Fruit fly (Drosophila melanogaster) whole organism, embryonic: ENCODE data around the gene Wee1.

Source experiments
- Abd-B ChIP-seq: fragments of 200-800 bp; sonication (Bioruptor generic); optimal IDR thresholded peaks from 2 replicates; lab custom pipeline; 2018; ENCODE audit warnings: missing biosample characterization, mild to moderate bottlenecking, missing genetic modification characterization, moderate library complexity
- B-H2 ChIP-seq: fragments of 200-800 bp; sonication (Bioruptor generic); optimal IDR thresholded peaks from 2 replicates; lab custom pipeline; 2018; ENCODE audit warnings: missing biosample characterization, mild to moderate bottlenecking, missing genetic modification characterization
- CG10209 ChIP-seq: fragments of 200-800 bp; sonication (Bioruptor generic); optimal IDR thresholded peaks from 3 replicates; lab custom pipeline; 2017; ENCODE audit warnings: missing biosample characterization, mild to moderate bottlenecking, missing genetic modification characterization, missing genetic modification reagents
- CG10462 ChIP-seq: fragments of 200-800 bp; sonication (Bioruptor generic); optimal IDR thresholded peaks from 2 replicates; lab custom pipeline; 2016; ENCODE audit warnings: missing biosample characterization, missing genetic modification characterization
- CG11695 ChIP-seq: fragments of 200-800 bp; sonication (Bioruptor generic); IDR thresholded peaks from 3 replicates; pipeline ENCODE4 v1.3.6; 2022; ENCODE audit warnings: missing biosample characterization, missing genetic modification characterization
- CG12744 ChIP-seq: fragments of 200-800 bp; sonication (Bioruptor generic); optimal IDR thresholded peaks from 2 replicates; lab custom pipeline; 2016; ENCODE audit warnings: missing biosample characterization, missing genetic modification characterization
- CG13296 ChIP-seq: fragments of 200-800 bp; sonication (Bioruptor generic); optimal IDR thresholded peaks from 3 replicates; lab custom pipeline; 2018; ENCODE audit warnings: missing biosample characterization, mild to moderate bottlenecking, missing genetic modification characterization
- CG13424 ChIP-seq: fragments of 200-800 bp; sonication (Bioruptor generic); optimal IDR thresholded peaks from 2 replicates; lab custom pipeline; 2019; ENCODE audit warnings: missing biosample characterization, mild to moderate bottlenecking, missing genetic modification characterization, moderate library complexity
- CG1603 ChIP-seq: fragments of 200-800 bp; sonication (Bioruptor generic); optimal IDR thresholded peaks from 2 replicates; lab custom pipeline; 2019; ENCODE audit warnings: missing biosample characterization, mild to moderate bottlenecking, missing genetic modification characterization, moderate library complexity
- CG17186 ChIP-seq: fragments of 200-800 bp; sonication (Bioruptor generic); optimal IDR thresholded peaks from 3 replicates; lab custom pipeline; 2017; ENCODE audit warnings: missing biosample characterization, missing genetic modification reagents, missing genetic modification characterization
- CG18764 ChIP-seq: fragments of 200-800 bp; sonication (Bioruptor generic); optimal IDR thresholded peaks from 3 replicates; lab custom pipeline; 2016; ENCODE audit warnings: missing biosample characterization, missing genetic modification characterization
- CG2116 ChIP-seq: fragments of 200-800 bp; sonication (Bioruptor generic); optimal IDR thresholded peaks from 3 replicates; lab custom pipeline; 2018; ENCODE audit warnings: missing biosample characterization, mild to moderate bottlenecking, missing genetic modification characterization
- CG2202 ChIP-seq: fragments of 200-800 bp; sonication (Bioruptor generic); optimal IDR thresholded peaks from 2 replicates; lab custom pipeline; 2018; ENCODE audit warnings: missing biosample characterization, mild to moderate bottlenecking, missing genetic modification characterization
- CG2678 ChIP-seq: fragments of 200-800 bp; sonication (Bioruptor generic); optimal IDR thresholded peaks from 3 replicates; lab custom pipeline; 2019; ENCODE audit warnings: missing biosample characterization, mild to moderate bottlenecking, missing genetic modification characterization, moderate library complexity
- CG33213 ChIP-seq: fragments of 200-800 bp; sonication (Bioruptor generic); optimal IDR thresholded peaks from 3 replicates; lab custom pipeline; 2016; ENCODE audit warnings: missing biosample characterization, missing genetic modification characterization
- CG4424 ChIP-seq: fragments of 200-800 bp; sonication (Bioruptor generic); optimal IDR thresholded peaks from 3 replicates; lab custom pipeline; 2016; ENCODE audit warnings: missing biosample characterization, missing genetic modification characterization
- CG7271 ChIP-seq: fragments of 200-800 bp; sonication (Bioruptor generic); optimal IDR thresholded peaks from 2 replicates; lab custom pipeline; 2018; ENCODE audit warnings: missing biosample characterization, mild to moderate bottlenecking, missing genetic modification characterization, moderate library complexity
- CG7372 ChIP-seq: fragments of 200-800 bp; sonication (Bioruptor generic); IDR thresholded peaks from 2 replicates; pipeline ENCODE4 v1.3.6; 2022; ENCODE audit warnings: missing biosample characterization, missing genetic modification characterization
- CG7745 ChIP-seq: fragments of 200-800 bp; sonication (Bioruptor generic); optimal IDR thresholded peaks from 2 replicates; lab custom pipeline; 2018; ENCODE audit warnings: missing biosample characterization, mild to moderate bottlenecking, missing genetic modification characterization, moderate library complexity
- CoRest ChIP-seq: fragments of 200-800 bp; sonication (Bioruptor generic); optimal IDR thresholded peaks from 3 replicates; lab custom pipeline; 2018; ENCODE audit warnings: missing biosample characterization, mild to moderate bottlenecking, missing genetic modification characterization, moderate library complexity
- ERR ChIP-seq: fragments of 200-800 bp; sonication (Bioruptor generic); optimal IDR thresholded peaks from 2 replicates; lab custom pipeline; 2016; ENCODE audit warnings: missing biosample characterization, missing genetic modification characterization
- Ets97D ChIP-seq: fragments of 200-800 bp; sonication (Bioruptor generic); optimal IDR thresholded peaks from 3 replicates; lab custom pipeline; 2016; ENCODE audit warnings: missing biosample characterization, missing genetic modification characterization
- Fer3 ChIP-seq: fragments of 200-800 bp; sonication (Bioruptor generic); optimal IDR thresholded peaks from 2 replicates; lab custom pipeline; 2018; ENCODE audit warnings: missing biosample characterization, mild to moderate bottlenecking, missing genetic modification characterization, moderate library complexity
- GATAe ChIP-seq: fragments of 200-800 bp; sonication (Bioruptor generic); conservative IDR thresholded peaks from 2 replicates; pipeline ENCODE4 v1.3.6; 2022; ENCODE audit warnings: missing biosample characterization, missing genetic modification characterization
- NC2β ChIP-seq: fragments of 200-800 bp; sonication (Bioruptor generic); optimal IDR thresholded peaks from 2 replicates; lab custom pipeline; 2016; ENCODE audit warnings: missing biosample characterization, missing genetic modification characterization
- Nf-YA ChIP-seq: fragments of 200-800 bp; sonication (Bioruptor generic); IDR thresholded peaks from 2 replicates; pipeline ENCODE4 v1.3.6; 2022; ENCODE audit warnings: missing biosample characterization, missing genetic modification characterization
- Sry-δ ChIP-seq: fragments of 200-800 bp; sonication (Bioruptor generic); optimal IDR thresholded peaks from 2 replicates; lab custom pipeline; 2016; ENCODE audit warnings: missing biosample characterization, missing genetic modification characterization
- Taf1 ChIP-seq: fragments of 200-800 bp; sonication (Bioruptor generic); IDR thresholded peaks from 2 replicates; pipeline ENCODE4 v1.3.6; 2022; ENCODE audit warnings: missing biosample characterization, missing genetic modification characterization
- Xbp1 ChIP-seq: fragments of 200-800 bp; sonication (Bioruptor generic); optimal IDR thresholded peaks from 3 replicates; lab custom pipeline; 2016; ENCODE audit warnings: missing biosample characterization, mild to moderate bottlenecking, missing genetic modification characterization
- aop ChIP-seq: fragments of 200-800 bp; sonication (Bioruptor generic); IDR thresholded peaks from 2 replicates; pipeline ENCODE4 v1.3.6; 2022; ENCODE audit warnings: missing biosample characterization, missing genetic modification characterization
- btn ChIP-seq: fragments of 200-800 bp; sonication (Bioruptor generic); optimal IDR thresholded peaks from 2 replicates; lab custom pipeline; 2016; ENCODE audit warnings: missing biosample characterization, missing genetic modification characterization
- caup ChIP-seq: fragments of 200-800 bp; sonication (Bioruptor generic); optimal IDR thresholded peaks from 3 replicates; lab custom pipeline; 2017; ENCODE audit warnings: missing biosample characterization, mild to moderate bottlenecking, missing genetic modification characterization, moderate library complexity; ENCODE audit not compliant: severe bottlenecking
- crp ChIP-seq, 2 experiments: fragments of 200-800 bp; sonication (Bioruptor generic); optimal IDR thresholded peaks; 2 replicates in 1 of 2; 3 replicates in 1 of 2; lab custom pipeline; 2017; ENCODE audit warnings: missing biosample characterization in 2 of 2, missing genetic modification characterization in 2 of 2, mild to moderate bottlenecking in 1 of 2, moderate library complexity in 1 of 2
- dysf ChIP-seq: fragments of 200-800 bp; sonication (Bioruptor generic); IDR thresholded peaks from 3 replicates; pipeline ENCODE4 v1.3.6; 2022; ENCODE audit warnings: missing biosample characterization, missing genetic modification characterization
- emc ChIP-seq: fragments of 200-800 bp; sonication (Bioruptor generic); optimal IDR thresholded peaks from 2 replicates; lab custom pipeline; 2016; ENCODE audit warnings: missing biosample characterization, missing genetic modification characterization
- eve ChIP-seq, 2 experiments: fragments of >200 bp; optimal IDR thresholded peaks; 2 replicates each; lab custom pipeline; 2017; ENCODE audit warnings: missing biosample characterization in 2 of 2, missing genetic modification characterization in 2 of 2
- gcm2 ChIP-seq: fragments of 200-800 bp; sonication (Bioruptor generic); optimal IDR thresholded peaks from 2 replicates; lab custom pipeline; 2016; ENCODE audit warnings: missing biosample characterization, missing genetic modification characterization
- grn ChIP-seq: fragments of 200-800 bp; sonication (Bioruptor generic); optimal IDR thresholded peaks from 3 replicates; lab custom pipeline; 2017; ENCODE audit warnings: missing biosample characterization, missing genetic modification characterization
- jing ChIP-seq: fragments of 200-800 bp; sonication (Bioruptor generic); optimal IDR thresholded peaks from 2 replicates; lab custom pipeline; 2018; ENCODE audit warnings: missing biosample characterization, mild to moderate bottlenecking, missing genetic modification characterization
- jumu ChIP-seq: fragments of 200-800 bp; sonication (Bioruptor generic); optimal IDR thresholded peaks from 3 replicates; lab custom pipeline; 2016; ENCODE audit warnings: missing biosample characterization, missing genetic modification characterization
- kah ChIP-seq: fragments of 200-800 bp; sonication (Bioruptor generic); optimal IDR thresholded peaks from 2 replicates; lab custom pipeline; 2018; ENCODE audit warnings: missing biosample characterization, mild to moderate bottlenecking, missing genetic modification characterization
- lmd ChIP-seq: fragments of 200-800 bp; sonication (Bioruptor generic); IDR thresholded peaks from 2 replicates; pipeline ENCODE4 v1.3.6; 2022; ENCODE audit warnings: missing biosample characterization, missing genetic modification characterization
- maf-S ChIP-seq: fragments of 200-800 bp; sonication (Bioruptor generic); optimal IDR thresholded peaks from 2 replicates; lab custom pipeline; 2016; ENCODE audit warnings: missing biosample characterization, missing genetic modification characterization
- mirr ChIP-seq: fragments of 200-800 bp; sonication (Bioruptor generic); optimal IDR thresholded peaks from 3 replicates; lab custom pipeline; 2018; ENCODE audit warnings: missing biosample characterization, mild to moderate bottlenecking, missing genetic modification characterization
- shn ChIP-seq: fragments of 200-800 bp; sonication (Bioruptor generic); optimal IDR thresholded peaks from 3 replicates; lab custom pipeline; 2016; ENCODE audit warnings: missing biosample characterization, missing genetic modification characterization
- slp2 ChIP-seq: fragments of 200-800 bp; sonication (Bioruptor generic); optimal IDR thresholded peaks from 2 replicates; lab custom pipeline; 2016; ENCODE audit warnings: missing biosample characterization, missing genetic modification characterization
- so ChIP-seq: fragments of 200-800 bp; sonication (Bioruptor generic); IDR thresholded peaks from 3 replicates; pipeline ENCODE4 v1.3.6; 2022; ENCODE audit warnings: missing biosample characterization, missing genetic modification characterization
- stc ChIP-seq: fragments of 200-800 bp; sonication (Bioruptor generic); IDR thresholded peaks from 2 replicates; pipeline ENCODE4 v1.3.6; 2022; ENCODE audit warnings: missing biosample characterization, missing genetic modification characterization
- tgo ChIP-seq: fragments of 200-800 bp; sonication (Bioruptor generic); IDR thresholded peaks from 3 replicates; pipeline ENCODE4 v1.3.6; 2022; ENCODE audit warnings: missing biosample characterization, missing genetic modification characterization
- ttk ChIP-seq: fragments of 200-800 bp; sonication (Bioruptor generic); IDR thresholded peaks from 2 replicates; pipeline ENCODE4 v2.1.2; 2022; ENCODE audit warnings: missing biosample characterization, missing genetic modification characterization

The Wee1 gene

DNA sequence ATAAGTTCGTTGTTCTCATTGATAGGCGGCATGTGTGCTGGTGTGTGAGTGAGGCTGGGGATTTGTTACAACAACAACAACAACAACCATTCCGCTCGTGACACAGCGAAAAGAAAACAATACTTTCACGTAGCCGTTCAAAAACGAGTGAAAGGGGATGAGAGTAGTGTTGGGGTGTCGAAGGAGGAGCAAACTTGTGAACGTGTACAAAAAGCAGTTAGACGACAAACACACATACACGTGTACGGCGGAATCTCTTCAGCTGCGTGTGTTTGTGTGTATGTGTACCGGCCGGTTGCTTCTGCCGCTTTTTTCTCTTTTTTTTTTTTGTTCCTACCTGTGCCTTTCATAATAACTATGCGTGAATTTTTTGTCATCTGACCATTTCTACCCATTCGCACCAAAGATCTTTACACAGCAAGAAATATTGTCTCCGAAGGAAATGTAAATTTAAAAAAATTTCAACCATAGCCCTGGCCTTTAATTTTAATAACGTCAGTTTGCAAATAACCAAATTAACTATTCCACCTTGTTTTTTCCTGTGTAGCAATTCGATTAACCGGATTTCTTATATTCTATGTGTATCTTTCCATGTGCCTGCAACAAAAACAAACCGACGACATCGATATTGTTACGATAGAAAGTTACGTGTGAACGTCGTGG, 8.3 kb upstream of the Wee1 start (continued):
- TF ChIP-seq CG17186 (GFP tag; lab: Kevin White, UChicago) (no peak), slp2 (GFP tag; lab: Kevin White, UChicago) (peak; percentile 80), Sry-δ (GFP tag; lab: Kevin White, UChicago) (peak; percentile 9), Nf-YA (0 out of 2 replicates have a peak, but pooled peaks have one; percentile 29), ttk (no peak), shn (GFP tag; lab: Kevin White, UChicago) (peak; percentile 68), GATAe (GFP tag; lab: Robert Waterston, UW) (no peak), CG33213 (GFP tag; lab: Kevin White, UChicago) (peak; percentile 42), CG11695 (GFP tag; lab: Robert Waterston, UW) (peak; percentile 76), aop (GFP tag; lab: Robert Waterston, UW) (no peak), eve (GFP tag; optimal IDR thresholded peaks at IDR 0.05; lab: Kevin White, UChicago) (no peak), emc (peak; percentile 52), ERR (GFP tag; lab: Kevin White, UChicago) (no peak), CG18764 (GFP tag; lab: Kevin White, UChicago) (peak; percentile 3), crp (GFP tag; optimal IDR thresholded peaks at IDR 0.05; lab: Kevin White, UChicago) (no peak), maf-S (peak; percentile 57), CG7745 (tag; lab: Kevin White, UChicago) (no peak), CG7372 (GFP tag; lab: Robert Waterston, UW) (peak; percentile 24; the same call in 1 of the 2 replicates), B-H2 (GFP tag; lab: Kevin White, UChicago) (no peak), jumu (GFP tag; lab: Kevin White, UChicago) (peak; percentile 58), CG2116 (peak; percentile 33), caup (GFP tag; lab: Kevin White, UChicago) (peak; percentile 60), kah (GFP tag; lab: Kevin White, UChicago) (peak; percentile 1), Taf1 (GFP tag; lab: Robert Waterston, UW) (no peak), jing (GFP tag; lab: Kevin White, UChicago) (no peak), Xbp1 (GFP tag; lab: Kevin White, UChicago) (peak; percentile 76), Abd-B (GFP tag; lab: Kevin White, UChicago) (no peak), Fer3 (no peak), CoRest (no peak), tgo (GFP tag; lab: Robert Waterston, UW) (no peak; the same call in 1 of the 3 replicates), CG1603 (peak; percentile 81), NC2β (GFP tag; lab: Kevin White, UChicago) (peak; percentile 61), CG2678 (no peak), so (GFP tag; lab: Robert Waterston, UW) (no peak), CG13296 (peak; percentile 26), CG4424 (GFP tag; lab: Kevin White, UChicago) (peak; percentile 74), CG13424 (tag; lab: Kevin White, UChicago) (peak; percentile 65), stc (GFP tag; lab: Robert Waterston, UW) (peak; percentile 72; the same call in 1 of the 2 replicates), dysf (GFP tag; lab: Robert Waterston, UW) (no peak; the same call in 2 of the 3 replicates), CG7271 (tag; lab: Kevin White, UChicago) (peak; percentile 1), lmd (GFP tag; lab: Robert Waterston, UW) (no peak), CG10462 (GFP tag; lab: Kevin White, UChicago) (peak; percentile 46), CG2202 (tag; lab: Kevin White, UChicago) (peak; percentile 43), btn (GFP tag; lab: Kevin White, UChicago) (peak; percentile 21), CG12744 (GFP tag; lab: Kevin White, UChicago) (peak; percentile 58), mirr (GFP tag; lab: Kevin White, UChicago) (no peak), CG10209 (no peak), grn (no peak), Ets97D (peak; percentile 34), gcm2 (GFP tag; lab: Kevin White, UChicago) (peak; percentile 8)
